Fruit fly (Drosophila melanogaster) whole organism, prepupa: Measurements from ENCODE around the gene Or85f.

Experiments used
- Blimp-1 ChIP-seq: fragments of 200-800 bp; sonication (Bioruptor generic); optimal IDR thresholded peaks from 3 replicates; lab custom pipeline; 2017; ENCODE audit warnings: missing biosample characterization, missing genetic modification characterization, mild to moderate bottlenecking, moderate library complexity, missing genetic modification reagents
- CG10669 ChIP-seq: fragments of 200-800 bp; sonication (Bioruptor generic); optimal IDR thresholded peaks from 3 replicates; lab custom pipeline; 2018; ENCODE audit warnings: missing biosample characterization, mild to moderate bottlenecking, missing genetic modification characterization, moderate library complexity
- CG11294 ChIP-seq: fragments of 200-800 bp; sonication (Bioruptor generic); IDR thresholded peaks from 2 replicates; pipeline ENCODE4 v1.3.6; 2022; ENCODE audit warnings: missing biosample characterization, missing genetic modification characterization
- CG11762 ChIP-seq: fragments of 200-800 bp; sonication (Bioruptor generic); optimal IDR thresholded peaks from 3 replicates; lab custom pipeline; 2016; ENCODE audit warnings: missing biosample characterization, missing genetic modification characterization; ENCODE audit not compliant: insufficient read depth
- CG11902 ChIP-seq: fragments of 200-800 bp; sonication (Bioruptor generic); optimal IDR thresholded peaks from 3 replicates; lab custom pipeline; 2016; ENCODE audit warnings: missing biosample characterization, missing genetic modification characterization
- CG1621 ChIP-seq: fragments of 200-800 bp; sonication (Bioruptor generic); optimal IDR thresholded peaks from 3 replicates; lab custom pipeline; 2018; ENCODE audit warnings: missing biosample characterization, mild to moderate bottlenecking, missing genetic modification characterization
- CG16779 ChIP-seq: fragments of 200-800 bp; sonication (Bioruptor generic); optimal IDR thresholded peaks from 3 replicates; lab custom pipeline; 2017; ENCODE audit warnings: missing biosample characterization, mild to moderate bottlenecking, missing genetic modification characterization
- CG3032 ChIP-seq: fragments of 200-800 bp; optimal IDR thresholded peaks from 2 replicates; lab custom pipeline; 2019; ENCODE audit warnings: missing biosample characterization, mild to moderate bottlenecking, missing genetic modification characterization, moderate library complexity
- CG31627 ChIP-seq: fragments of 200-800 bp; sonication (Bioruptor generic); optimal IDR thresholded peaks from 3 replicates; lab custom pipeline; 2016; ENCODE audit warnings: missing biosample characterization, missing genetic modification characterization
- CG32006 ChIP-seq: fragments of 200-800 bp; sonication (Bioruptor generic); optimal IDR thresholded peaks from 3 replicates; lab custom pipeline; 2017; ENCODE audit warnings: missing biosample characterization, mild to moderate bottlenecking, missing genetic modification characterization
- CG34406 ChIP-seq: fragments of 200-800 bp; sonication (Bioruptor generic); optimal IDR thresholded peaks from 3 replicates; lab custom pipeline; 2016; ENCODE audit warnings: missing biosample characterization, missing genetic modification characterization
- CG3919 ChIP-seq: fragments of 200-800 bp; sonication (Bioruptor generic); optimal IDR thresholded peaks from 3 replicates; lab custom pipeline; 2016; ENCODE audit warnings: missing biosample characterization, missing genetic modification characterization
- CG4318 ChIP-seq: fragments of 200-800 bp; sonication (Bioruptor generic); optimal IDR thresholded peaks from 3 replicates; lab custom pipeline; 2017; ENCODE audit warnings: missing biosample characterization, mild to moderate bottlenecking, missing genetic modification characterization
- CG6163 ChIP-seq: fragments of 200-800 bp; sonication (Bioruptor generic); IDR thresholded peaks from 3 replicates; pipeline ENCODE4 v1.3.6; 2022; ENCODE audit warnings: missing biosample characterization, missing genetic modification characterization
- CG6276 ChIP-seq: fragments of 200-800 bp; sonication (Bioruptor generic); optimal IDR thresholded peaks from 2 replicates; lab custom pipeline; 2017; ENCODE audit warnings: missing biosample characterization, mild to moderate bottlenecking, missing genetic modification characterization
- CG6792 ChIP-seq: fragments of 200-800 bp; sonication (Bioruptor generic); optimal IDR thresholded peaks from 3 replicates; lab custom pipeline; 2016; ENCODE audit warnings: missing biosample characterization, missing genetic modification characterization
- CG6808 ChIP-seq: fragments of 200-800 bp; sonication (Bioruptor generic); optimal IDR thresholded peaks from 3 replicates; lab custom pipeline; 2017; ENCODE audit warnings: missing biosample characterization, missing genetic modification characterization, mild to moderate bottlenecking, moderate library complexity, missing genetic modification reagents
- CG6854 ChIP-seq: fragments of 200-800 bp; sonication (Bioruptor generic); optimal IDR thresholded peaks from 2 replicates; lab custom pipeline; 2017; ENCODE audit warnings: missing biosample characterization, mild to moderate bottlenecking, missing genetic modification characterization
- CG8119 ChIP-seq: fragments of 200-800 bp; sonication (Bioruptor generic); IDR thresholded peaks from 3 replicates; pipeline ENCODE4 v1.3.6; 2022; ENCODE audit warnings: missing biosample characterization, missing genetic modification characterization
- CG8632 ChIP-seq: fragments of 200-800 bp; sonication (Bioruptor generic); optimal IDR thresholded peaks from 3 replicates; lab custom pipeline; 2016; ENCODE audit warnings: missing biosample characterization, missing genetic modification characterization
- CG9139 ChIP-seq: fragments of 200-800 bp; sonication (Bioruptor generic); optimal IDR thresholded peaks from 3 replicates; lab custom pipeline; 2017; ENCODE audit warnings: missing biosample characterization, mild to moderate bottlenecking, missing genetic modification characterization
- Eip75B ChIP-seq: fragments of 200-800 bp; sonication (Bioruptor generic); optimal IDR thresholded peaks from 3 replicates; lab custom pipeline; 2016; ENCODE audit warnings: missing biosample characterization, missing genetic modification characterization
- Eip78C ChIP-seq: fragments of 200-800 bp; sonication (Bioruptor generic); peaks from one replicate; lab custom pipeline; 2016; ENCODE audit warnings: missing biosample characterization, missing genetic modification characterization
- Ets96B ChIP-seq: fragments of 200-800 bp; optimal IDR thresholded peaks from 2 replicates; lab custom pipeline; 2019; ENCODE audit warnings: missing biosample characterization, mild to moderate bottlenecking, missing genetic modification characterization, moderate library complexity
- Hr38 ChIP-seq: sonication (Bioruptor generic); optimal IDR thresholded peaks from 2 replicates; lab custom pipeline; 2016; ENCODE audit warnings: missing biosample characterization, missing genetic modification characterization
- Hr39 ChIP-seq: fragments of 200-800 bp; sonication (Bioruptor generic); optimal IDR thresholded peaks from 2 replicates; lab custom pipeline; 2016; ENCODE audit warnings: missing biosample characterization, missing genetic modification characterization
- Hr4 ChIP-seq: fragments of 200-800 bp; sonication (Bioruptor generic); optimal IDR thresholded peaks from 3 replicates; lab custom pipeline; 2016; ENCODE audit warnings: missing biosample characterization, missing genetic modification characterization
- Met ChIP-seq: fragments of 200-800 bp; sonication (Bioruptor generic); optimal IDR thresholded peaks from 3 replicates; lab custom pipeline; 2016; ENCODE audit warnings: missing biosample characterization, missing genetic modification characterization
- Smox ChIP-seq: fragments of 200-800 bp; sonication (Bioruptor generic); optimal IDR thresholded peaks from 3 replicates; lab custom pipeline; 2016; ENCODE audit warnings: missing biosample characterization, missing genetic modification characterization
- Sox14 ChIP-seq: fragments of 200-800 bp; sonication (Bioruptor generic); optimal IDR thresholded peaks from 3 replicates; lab custom pipeline; 2016; ENCODE audit warnings: missing biosample characterization, missing genetic modification characterization
- achi ChIP-seq: fragments of 200-800 bp; sonication (Bioruptor generic); optimal IDR thresholded peaks from 3 replicates; lab custom pipeline; 2016; ENCODE audit warnings: missing biosample characterization, missing genetic modification characterization
- acj6 ChIP-seq: fragments of 200-800 bp; sonication (Bioruptor generic); optimal IDR thresholded peaks from 3 replicates; lab custom pipeline; 2016; ENCODE audit warnings: missing biosample characterization, missing genetic modification characterization
- cyc ChIP-seq: fragments of 200-800 bp; sonication (Bioruptor generic); optimal IDR thresholded peaks from 3 replicates; lab custom pipeline; 2016; ENCODE audit warnings: missing biosample characterization, missing genetic modification characterization
- dac ChIP-seq: fragments of 200-800 bp; sonication (Bioruptor generic); optimal IDR thresholded peaks from 2 replicates; lab custom pipeline; 2017; ENCODE audit warnings: missing biosample characterization, mild to moderate bottlenecking, missing genetic modification characterization
- eg ChIP-seq: fragments of 200-800 bp; sonication (Bioruptor generic); IDR thresholded peaks from 3 replicates; pipeline ENCODE4 v1.3.6; 2022; ENCODE audit warnings: missing biosample characterization, missing genetic modification characterization
- fd59A ChIP-seq: fragments of 200-800 bp; sonication (Bioruptor generic); optimal IDR thresholded peaks from 2 replicates; lab custom pipeline; 2017; ENCODE audit warnings: missing biosample characterization, mild to moderate bottlenecking, missing genetic modification characterization, missing genetic modification reagents
- fd85E ChIP-seq: fragments of 200-800 bp; sonication (Bioruptor generic); optimal IDR thresholded peaks from 3 replicates; lab custom pipeline; 2016; ENCODE audit warnings: missing biosample characterization, missing genetic modification characterization
- net ChIP-seq: fragments of 200-800 bp; sonication (Bioruptor generic); optimal IDR thresholded peaks from 3 replicates; lab custom pipeline; 2016; ENCODE audit warnings: missing biosample characterization, missing genetic modification characterization
- pdm3 ChIP-seq: fragments of 200-800 bp; sonication (Bioruptor generic); optimal IDR thresholded peaks from 3 replicates; lab custom pipeline; 2016; ENCODE audit warnings: missing biosample characterization, missing genetic modification characterization
- spab ChIP-seq: fragments of 200-800 bp; sonication (Bioruptor generic); optimal IDR thresholded peaks from 2 replicates; lab custom pipeline; 2017; ENCODE audit warnings: missing biosample characterization, mild to moderate bottlenecking, missing genetic modification characterization, missing genetic modification reagents
- ss ChIP-seq, 2 experiments: fragments of 200-800 bp; sonication (Bioruptor generic); optimal IDR thresholded peaks; 2 replicates in 1 of 2; 3 replicates in 1 of 2; lab custom pipeline; 2017 to 2018; ENCODE audit warnings: mild to moderate bottlenecking in 2 of 2, missing biosample characterization in 2 of 2, missing genetic modification characterization in 2 of 2, moderate library complexity in 1 of 2
- svp ChIP-seq: fragments of 200-800 bp; sonication (Bioruptor generic); peaks from one replicate; lab custom pipeline; 2016; ENCODE audit warnings: missing biosample characterization, missing genetic modification characterization
- topi ChIP-seq: fragments of 200-800 bp; sonication (Bioruptor generic); optimal IDR thresholded peaks from 3 replicates; lab custom pipeline; 2016; ENCODE audit warnings: missing biosample characterization, missing genetic modification characterization
- vri ChIP-seq: fragments of 200-800 bp; sonication (Bioruptor generic); optimal IDR thresholded peaks from 3 replicates; lab custom pipeline; 2016; ENCODE audit warnings: missing biosample characterization, mild to moderate bottlenecking, missing genetic modification characterization

Gene Or85f

DNA sequence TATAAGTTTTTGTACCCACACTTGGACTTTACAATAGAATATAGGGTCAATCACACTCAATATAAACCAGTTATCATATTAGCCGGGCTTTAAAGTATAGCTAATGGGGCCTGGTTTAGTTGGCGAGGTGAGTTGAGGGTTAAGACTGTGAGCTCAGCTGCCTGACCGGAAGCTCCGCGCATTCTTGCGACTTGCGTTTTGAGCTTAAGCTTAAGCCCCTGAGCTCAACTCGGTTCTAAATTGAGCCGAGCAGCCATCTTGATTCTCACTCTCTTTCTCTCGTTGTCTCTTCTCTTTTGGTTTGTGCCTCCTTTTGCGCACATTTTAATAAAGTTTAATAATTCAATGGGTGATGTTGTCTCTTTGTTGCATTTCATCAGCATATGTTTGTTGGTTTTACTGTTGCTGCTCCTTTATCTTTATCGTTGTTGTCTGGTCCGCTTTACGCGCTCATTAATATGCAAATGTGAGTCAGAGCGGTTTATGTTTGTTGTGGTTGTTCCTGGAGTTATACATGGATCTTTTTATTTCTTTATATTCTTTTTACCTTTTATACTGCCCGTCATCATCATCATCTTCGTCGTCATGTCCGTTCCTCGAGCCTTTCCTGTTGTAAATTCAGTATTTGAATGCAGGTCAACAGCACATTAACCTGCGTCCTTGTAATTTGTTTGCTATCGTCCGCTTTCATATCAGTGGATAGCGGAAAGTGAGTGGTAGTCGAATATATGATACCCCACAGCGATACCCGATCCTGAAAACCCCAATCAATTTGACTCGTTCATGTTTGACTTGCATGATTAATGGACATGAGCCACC is 47.2 kb upstream of the Or85f start (continued):
- TF ChIP-seq CG6276 = no peak
- TF ChIP-seq CG3919 (GFP tag; lab: Kevin White, UChicago) = peak; percentile 11
- TF ChIP-seq CG6808 (GFP tag; lab: Kevin White, UChicago) = no peak
- TF ChIP-seq CG3032 (tag; lab: Kevin White, UChicago) = no peak
- TF ChIP-seq CG16779 (tag; lab: Kevin White, UChicago) = no peak
- peak in 1 of 2 experiments; percentile 16 for TF ChIP-seq ss (GFP tag; optimal IDR thresholded peaks at IDR 0.05; lab: Kevin White, UChicago)
- no peak for TF ChIP-seq Hr38 (GFP tag; lab: Kevin White, UChicago)
- TF ChIP-seq achi (GFP tag; lab: Kevin White, UChicago) = no peak
- TF ChIP-seq Hr39 (GFP tag; lab: Kevin White, UChicago) = no peak
- peak; percentile 39 for TF ChIP-seq CG6854 (GFP tag; lab: Kevin White, UChicago)
- TF ChIP-seq CG4318 (GFP tag; lab: Kevin White, UChicago) = no peak

DNA sequence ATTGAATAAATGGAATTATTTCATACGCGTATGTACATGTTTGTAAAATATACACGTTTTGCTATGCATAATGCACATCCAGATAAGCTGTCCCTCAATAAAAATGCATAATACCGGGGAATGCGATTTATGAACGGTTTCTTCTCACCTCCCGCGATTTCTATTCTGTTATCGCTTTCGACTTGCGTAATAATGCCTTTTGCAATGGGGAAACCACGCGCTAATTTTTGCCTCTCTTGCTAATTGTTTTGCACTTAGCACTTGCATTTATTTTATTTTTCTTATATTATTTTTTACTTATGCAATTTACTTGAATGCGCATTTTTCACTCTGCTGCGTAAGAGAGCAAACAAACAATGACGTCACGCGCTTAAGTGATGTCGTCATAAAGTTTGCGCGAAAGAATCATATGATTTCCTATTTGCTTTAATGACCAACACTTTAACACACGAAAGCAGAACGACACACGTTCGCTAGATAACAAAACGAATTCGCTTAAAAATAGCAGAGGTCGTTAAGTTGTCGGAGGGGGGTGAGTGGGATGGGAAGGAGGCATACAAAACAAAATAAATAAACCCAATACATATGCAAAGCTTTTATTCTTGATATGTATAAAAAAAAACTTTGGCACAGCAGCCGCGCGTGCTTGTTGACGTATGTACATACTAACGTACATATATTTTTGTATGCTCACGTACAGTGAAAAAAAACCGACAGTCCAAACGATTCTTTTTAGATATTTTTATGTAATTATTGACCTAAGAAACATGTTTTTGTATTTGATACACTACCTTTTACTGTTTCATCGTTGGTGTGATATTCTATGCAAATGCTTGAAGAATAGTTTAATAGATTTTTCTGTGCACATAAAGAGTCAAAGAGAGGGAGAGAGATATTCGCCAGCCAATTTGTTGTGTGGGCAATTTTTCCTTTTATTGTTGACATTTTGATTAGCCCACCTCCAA is 46.3 kb upstream of the Or85f start:
- TF ChIP-seq Hr4 (peak; percentile 89), Eip78C (peak; percentile 91), vri (peak; percentile 92), CG6163 (GFP tag; lab: Robert Waterston, UW) (no peak), CG16779 (tag; lab: Kevin White, UChicago) (no peak), CG11762 (GFP tag; lab: Kevin White, UChicago) (peak; percentile 61), CG8119 (GFP tag; lab: Robert Waterston, UW) (0 out of 3 replicates have a peak, but pooled peaks have one; percentile 19), Blimp-1 (GFP tag; lab: Kevin White, UChicago) (no peak), Hr39 (GFP tag; lab: Kevin White, UChicago) (peak; percentile 56), CG8632 (GFP tag; lab: Kevin White, UChicago) (peak; percentile 58), eg (GFP tag; lab: Robert Waterston, UW) (no peak), Ets96B (tag; lab: Kevin White, UChicago) (peak; percentile 58), CG32006 (peak; percentile 88), CG6808 (GFP tag; lab: Kevin White, UChicago) (peak; percentile 33), CG6792 (GFP tag; lab: Kevin White, UChicago) (peak; percentile 4), CG10669 (GFP tag; lab: Kevin White, UChicago) (peak; percentile 65), CG9139 (peak; percentile 10), CG6854 (GFP tag; lab: Kevin White, UChicago) (no peak), Met (GFP tag; lab: Kevin White, UChicago) (peak; percentile 68), spab (GFP tag; lab: Kevin White, UChicago) (peak; percentile 50), fd59A (GFP tag; lab: Kevin White, UChicago) (peak; percentile 28), pdm3 (peak; percentile 74), svp (peak; percentile 72), Eip75B (GFP tag; lab: Kevin White, UChicago) (peak; percentile 31), topi (peak; percentile 57), CG11294 (no peak), CG31627 (GFP tag; lab: Kevin White, UChicago) (peak; percentile 47), fd85E (GFP tag; lab: Kevin White, UChicago) (peak; percentile 44), ss (GFP tag; optimal IDR thresholded peaks at IDR 0.05; lab: Kevin White, UChicago) (peak in 1 of 2 experiments; percentile 25), CG1621 (peak; percentile 17), CG34406 (GFP tag; lab: Kevin White, UChicago) (peak; percentile 51), net (GFP tag; lab: Kevin White, UChicago) (peak; percentile 83), CG4318 (GFP tag; lab: Kevin White, UChicago) (peak; percentile 63), dac (GFP tag; lab: Kevin White, UChicago) (peak; percentile 28), CG11902 (GFP tag; lab: Kevin White, UChicago) (peak; percentile 10), CG3919 (GFP tag; lab: Kevin White, UChicago) (peak; percentile 76), achi (GFP tag; lab: Kevin White, UChicago) (peak; percentile 67), Sox14 (GFP tag; lab: Kevin White, UChicago) (peak; percentile 67), cyc (GFP tag; lab: Kevin White, UChicago) (peak; percentile 45), acj6 (GFP tag; lab: Kevin White, UChicago) (peak; percentile 73), Smox (peak; percentile 60)
